Fruit fly (Drosophila melanogaster) whole organism, embryonic: ENCODE results near the gene Prp16.
A peak's percentile ranks its signal among the peaks of the same experiment; 100 is the strongest.

ENCODE experiments used
- Antp ChIP-seq: fragments of 200-800 bp; sonication (Bioruptor generic); optimal IDR thresholded peaks from 3 replicates; lab custom pipeline; 2016; ENCODE audit warnings: missing biosample characterization, missing genetic modification characterization
- Atf3 ChIP-seq: fragments of 200-800 bp; sonication (Bioruptor generic); optimal IDR thresholded peaks from 3 replicates; lab custom pipeline; 2016; ENCODE audit warnings: missing biosample characterization, missing genetic modification characterization
- Atf6 ChIP-seq: fragments of 200-800 bp; sonication (Bioruptor generic); IDR thresholded peaks from 2 replicates; pipeline ENCODE4 v1.3.6; 2022; ENCODE audit warnings: missing biosample characterization, missing genetic modification characterization
- Bdp1 ChIP-seq: fragments of 200-800 bp; sonication (Bioruptor generic); optimal IDR thresholded peaks from 3 replicates; lab custom pipeline; 2016; ENCODE audit warnings: missing biosample characterization, missing genetic modification characterization
- CG10431 ChIP-seq: fragments of 200-800 bp; sonication (Bioruptor generic); optimal IDR thresholded peaks from 3 replicates; lab custom pipeline; 2018; ENCODE audit warnings: missing biosample characterization, mild to moderate bottlenecking, missing genetic modification characterization
- CG11695 ChIP-seq: fragments of 200-800 bp; sonication (Bioruptor generic); IDR thresholded peaks from 3 replicates; pipeline ENCODE4 v1.3.6; 2022; ENCODE audit warnings: missing biosample characterization, missing genetic modification characterization
- CG15011 ChIP-seq: fragments of 200-800 bp; sonication (Bioruptor generic); optimal IDR thresholded peaks from 3 replicates; lab custom pipeline; 2018; ENCODE audit warnings: missing biosample characterization, mild to moderate bottlenecking, missing genetic modification characterization
- CG15073 ChIP-seq: fragments of 200-800 bp; sonication (Bioruptor generic); optimal IDR thresholded peaks from 2 replicates; lab custom pipeline; 2016; ENCODE audit warnings: missing biosample characterization, missing genetic modification characterization
- CG16863 ChIP-seq: fragments of 200-800 bp; sonication (Bioruptor generic); optimal IDR thresholded peaks from 3 replicates; lab custom pipeline; 2016; ENCODE audit warnings: missing biosample characterization, missing genetic modification characterization
- CG17829 ChIP-seq: fragments of 200-800 bp; optimal IDR thresholded peaks from 2 replicates; lab custom pipeline; 2019; ENCODE audit warnings: missing biosample characterization, mild to moderate bottlenecking, missing genetic modification characterization, moderate library complexity
- CG2202 ChIP-seq: fragments of 200-800 bp; sonication (Bioruptor generic); optimal IDR thresholded peaks from 2 replicates; lab custom pipeline; 2018; ENCODE audit warnings: missing biosample characterization, mild to moderate bottlenecking, missing genetic modification characterization
- CG30431 ChIP-seq: fragments of 200-800 bp; sonication (Bioruptor generic); optimal IDR thresholded peaks from 2 replicates; lab custom pipeline; 2017; ENCODE audit warnings: missing biosample characterization, missing genetic modification characterization
- CG3163 ChIP-seq: fragments of 200-800 bp; sonication (Bioruptor generic); optimal IDR thresholded peaks from 3 replicates; lab custom pipeline; 2016; ENCODE audit warnings: missing biosample characterization, missing genetic modification characterization
- CG32772 ChIP-seq: fragments of 200-800 bp; sonication (Bioruptor generic); IDR thresholded peaks from 2 replicates; pipeline ENCODE4 v1.3.6; 2022; ENCODE audit warnings: missing biosample characterization, missing genetic modification characterization
- CG3995 ChIP-seq: fragments of 200-800 bp; sonication (Bioruptor generic); optimal IDR thresholded peaks from 3 replicates; lab custom pipeline; 2016; ENCODE audit warnings: missing biosample characterization, missing genetic modification characterization
- CG43689 ChIP-seq: fragments of 200-800 bp; sonication (Bioruptor generic); IDR thresholded peaks from 2 replicates; pipeline ENCODE4 v1.3.6; 2022; ENCODE audit warnings: missing biosample characterization, missing genetic modification characterization
- CG6854 ChIP-seq: fragments of 200-800 bp; sonication (Bioruptor generic); optimal IDR thresholded peaks from 3 replicates; lab custom pipeline; 2017; ENCODE audit warnings: missing biosample characterization, mild to moderate bottlenecking, missing genetic modification characterization
- CG8089 ChIP-seq: fragments of 200-800 bp; sonication (Bioruptor generic); optimal IDR thresholded peaks from 3 replicates; lab custom pipeline; 2016; ENCODE audit warnings: missing biosample characterization, missing genetic modification characterization
- Drgx ChIP-seq: fragments of 200-800 bp; sonication (Bioruptor generic); IDR thresholded peaks from 2 replicates; pipeline ENCODE4 v1.3.6; 2022; ENCODE audit warnings: missing biosample characterization, missing genetic modification characterization
- HLH4C ChIP-seq: fragments of 200-800 bp; sonication (Bioruptor generic); IDR thresholded peaks from 3 replicates; pipeline ENCODE4 v1.3.6; 2022; ENCODE audit warnings: missing biosample characterization, missing genetic modification characterization; ENCODE audit not compliant: partially characterized antibody
- HLHmδ ChIP-seq: fragments of 200-800 bp; sonication (Bioruptor generic); optimal IDR thresholded peaks from 2 replicates; lab custom pipeline; 2018; ENCODE audit warnings: missing biosample characterization, mild to moderate bottlenecking, missing genetic modification characterization, moderate library complexity
- HmgD ChIP-seq: fragments of 200-800 bp; sonication (Bioruptor generic); optimal IDR thresholded peaks from 3 replicates; lab custom pipeline; 2016; ENCODE audit warnings: missing biosample characterization, missing genetic modification characterization
- Meics ChIP-seq: fragments of 200-800 bp; sonication (Bioruptor generic); optimal IDR thresholded peaks from 2 replicates; lab custom pipeline; 2017; ENCODE audit warnings: missing biosample characterization, mild to moderate bottlenecking, missing genetic modification characterization
- Mrtf ChIP-seq: fragments of 200-800 bp; sonication (Bioruptor generic); IDR thresholded peaks from 3 replicates; pipeline ENCODE4 v1.3.6; 2022; ENCODE audit warnings: missing biosample characterization, missing genetic modification characterization
- Oli ChIP-seq: fragments of 200-800 bp; sonication (Bioruptor generic); optimal IDR thresholded peaks from 2 replicates; lab custom pipeline; 2018; ENCODE audit warnings: missing biosample characterization, mild to moderate bottlenecking, missing genetic modification characterization, moderate library complexity
- Ravus ChIP-seq: fragments of 200-800 bp; sonication (Bioruptor generic); IDR thresholded peaks from 2 replicates; pipeline ENCODE4 v1.3.6; 2022; ENCODE audit warnings: missing biosample characterization, missing genetic modification characterization
- Rx ChIP-seq: fragments of 200-800 bp; sonication (Bioruptor generic); IDR thresholded peaks from 2 replicates; pipeline ENCODE4 v1.3.6; 2022; ENCODE audit warnings: missing biosample characterization, missing genetic modification characterization
- Six4 ChIP-seq: fragments of 200-800 bp; sonication (Bioruptor generic); optimal IDR thresholded peaks from 2 replicates; lab custom pipeline; 2016; ENCODE audit warnings: missing biosample characterization, missing genetic modification characterization
- TFAM ChIP-seq: fragments of 200-800 bp; sonication (Bioruptor generic); optimal IDR thresholded peaks from 2 replicates; lab custom pipeline; 2017; ENCODE audit warnings: missing biosample characterization, missing genetic modification characterization, inconsistent platforms
- ara ChIP-seq: fragments of 200-800 bp; sonication (Bioruptor generic); IDR thresholded peaks from 2 replicates; pipeline ENCODE4 v1.3.6; 2022; ENCODE audit warnings: missing biosample characterization, missing genetic modification characterization
- bbx ChIP-seq: fragments of 200-800 bp; sonication (Bioruptor generic); IDR thresholded peaks from 2 replicates; pipeline ENCODE4 v1.3.6; 2022; ENCODE audit warnings: missing biosample characterization, missing genetic modification characterization; ENCODE audit not compliant: partially characterized antibody
- bsh ChIP-seq, 2 experiments: fragments of 200-800 bp; sonication (Bioruptor generic); optimal IDR thresholded peaks; 2 replicates each; lab custom pipeline; 2017 to 2018; ENCODE audit warnings: mild to moderate bottlenecking in 2 of 2, missing biosample characterization in 2 of 2, missing genetic modification characterization in 2 of 2, moderate library complexity in 1 of 2
- fd3F ChIP-seq: fragments of 200-800 bp; sonication (Bioruptor generic); optimal IDR thresholded peaks from 2 replicates; lab custom pipeline; 2018; ENCODE audit warnings: missing biosample characterization, mild to moderate bottlenecking, missing genetic modification characterization, moderate library complexity
- fd96Cb ChIP-seq: fragments of 200-800 bp; sonication (Bioruptor generic); optimal IDR thresholded peaks from 2 replicates; lab custom pipeline; 2018; ENCODE audit warnings: missing biosample characterization, mild to moderate bottlenecking, missing genetic modification characterization, moderate library complexity
- gcm ChIP-seq: fragments of 200-800 bp; sonication (Bioruptor generic); optimal IDR thresholded peaks from 2 replicates; lab custom pipeline; 2019; ENCODE audit warnings: missing biosample characterization, mild to moderate bottlenecking, missing genetic modification characterization, moderate library complexity
- grau ChIP-seq: fragments of 200-800 bp; optimal IDR thresholded peaks from 3 replicates; lab custom pipeline; 2019; ENCODE audit warnings: missing biosample characterization, mild to moderate bottlenecking, missing genetic modification characterization, moderate library complexity
- hkb ChIP-seq, 2 experiments: fragments of 200-800 bp in 1 of 2; fragments of >200 bp in 1 of 2; sonication (Bioruptor generic) in 1 of 2; IDR thresholded peaks in 1 of 2; optimal IDR thresholded peaks in 1 of 2; 2 replicates each; pipeline versions ENCODE4 v1.3.6 to Lab custom; 2017 to 2022; ENCODE audit warnings: missing biosample characterization in 1 of 2, missing genetic modification characterization in 1 of 2
- insv ChIP-seq, 2 experiments: fragments of 200-800 bp; sonication (Bioruptor generic); optimal IDR thresholded peaks; 3 replicates each; lab custom pipeline; 2016 to 2018; ENCODE audit warnings: missing biosample characterization in 2 of 2, missing genetic modification characterization in 2 of 2
- kni ChIP-seq: fragments of 200-800 bp; sonication (Bioruptor generic); optimal IDR thresholded peaks from 3 replicates; lab custom pipeline; 2017; ENCODE audit warnings: mild to moderate bottlenecking, missing biosample characterization, missing genetic modification reagents, missing genetic modification characterization
- oc ChIP-seq: fragments of 200-800 bp; sonication (Bioruptor generic); optimal IDR thresholded peaks from 2 replicates; lab custom pipeline; 2018; ENCODE audit warnings: missing biosample characterization, mild to moderate bottlenecking, missing genetic modification characterization, moderate library complexity
- run ChIP-seq: fragments of 200-800 bp; sonication (Bioruptor generic); optimal IDR thresholded peaks from 3 replicates; lab custom pipeline; 2018; ENCODE audit warnings: missing biosample characterization, mild to moderate bottlenecking, missing genetic modification characterization
- sens-2 ChIP-seq: fragments of 200-800 bp; sonication (Bioruptor generic); IDR thresholded peaks from 2 replicates; pipeline ENCODE4 v1.3.6; 2022; ENCODE audit warnings: missing biosample characterization, missing genetic modification characterization
- sisA ChIP-seq: fragments of 200-800 bp; sonication (Bioruptor generic); IDR thresholded peaks from 2 replicates; pipeline ENCODE4 v1.3.6; 2022; ENCODE audit warnings: missing biosample characterization, missing genetic modification characterization
- sna ChIP-seq: fragments of 200-800 bp; sonication (Bioruptor generic); IDR thresholded peaks from 2 replicates; pipeline ENCODE4 v1.3.6; 2022; ENCODE audit warnings: missing biosample characterization, missing genetic modification characterization; ENCODE audit not compliant: partially characterized antibody
- so ChIP-seq: fragments of 200-800 bp; sonication (Bioruptor generic); IDR thresholded peaks from 3 replicates; pipeline ENCODE4 v1.3.6; 2022; ENCODE audit warnings: missing biosample characterization, missing genetic modification characterization
- ssp ChIP-seq: fragments of 200-800 bp; sonication (Bioruptor generic); IDR thresholded peaks from 2 replicates; pipeline ENCODE4 v1.3.6; 2022; ENCODE audit warnings: missing biosample characterization, missing genetic modification characterization
- toy ChIP-seq: fragments of 200-800 bp; sonication (Bioruptor generic); IDR thresholded peaks from 2 replicates; pipeline ENCODE4 v1.3.6; 2022; ENCODE audit warnings: missing biosample characterization, missing genetic modification characterization
- tx ChIP-seq: fragments of 200-800 bp; sonication (Bioruptor generic); optimal IDR thresholded peaks from 2 replicates; lab custom pipeline; 2016; ENCODE audit warnings: missing biosample characterization, missing genetic modification characterization
- zf30C ChIP-seq: fragments of 200-800 bp; sonication (Bioruptor generic); optimal IDR thresholded peaks from 3 replicates; lab custom pipeline; 2018; ENCODE audit warnings: missing biosample characterization, mild to moderate bottlenecking, missing genetic modification characterization

The Prp16 gene

dm6 chrX:14242941-14243736 lies 42.0 kb downstream of the Prp16 start, which contains the start of gene CG32599 (continued):
- TF ChIP-seq ssp (GFP tag; lab: Robert Waterston, UW): peak; percentile 72
- TF ChIP-seq Drgx (GFP tag; lab: Robert Waterston, UW): no peak
- no peak for TF ChIP-seq Antp
- peak in 1 of 2 experiments; percentile 87 for TF ChIP-seq insv (GFP tag; optimal IDR thresholded peaks at IDR 0.05; lab: Kevin White, UChicago)
- TF ChIP-seq CG3163 (GFP tag; lab: Kevin White, UChicago): no peak
- TF ChIP-seq tx: no peak
- TF ChIP-seq CG32772 (GFP tag; lab: Robert Waterston, UW): peak; percentile 11; the same call in 1 of the 2 replicates
- no peak; the same call in 1 of the 2 replicates for TF ChIP-seq Ravus (GFP tag; lab: Robert Waterston, UW)
- TF ChIP-seq CG15011 (GFP tag; lab: Kevin White, UChicago): no peak
- no peak for TF ChIP-seq toy (GFP tag; lab: Robert Waterston, UW)
- no peak for TF ChIP-seq CG8089 (GFP tag; lab: Kevin White, UChicago)
- no peak for TF ChIP-seq Six4 (GFP tag; lab: Kevin White, UChicago)
- TF ChIP-seq CG16863 (GFP tag; lab: Kevin White, UChicago): no peak
- TF ChIP-seq CG10431: no peak
- no peak for TF ChIP-seq Atf6 (GFP tag; lab: Robert Waterston, UW)
- TF ChIP-seq CG2202 (tag; lab: Kevin White, UChicago): no peak
- peak; percentile 29 for TF ChIP-seq fd96Cb (tag; lab: Kevin White, UChicago)
- TF ChIP-seq run: no peak
- TF ChIP-seq oc: no peak
- TF ChIP-seq CG30431 (GFP tag; lab: Kevin White, UChicago): no peak
- TF ChIP-seq fd3F (GFP tag; lab: Kevin White, UChicago): no peak
- no peak for TF ChIP-seq kni (GFP tag; lab: Kevin White, UChicago)
- TF ChIP-seq Oli (tag; lab: Kevin White, UChicago): peak; percentile 11
- TF ChIP-seq Mrtf (GFP tag; lab: Robert Waterston, UW): no peak
- no peak for TF ChIP-seq sens-2 (GFP tag; lab: Robert Waterston, UW)
- no peak for TF ChIP-seq HmgD (GFP tag; lab: Kevin White, UChicago)
- TF ChIP-seq zf30C (GFP tag; lab: Kevin White, UChicago): no peak
- no peak for TF ChIP-seq CG6854 (GFP tag; lab: Kevin White, UChicago)
- no peak for TF ChIP-seq CG43689 (GFP tag; lab: Robert Waterston, UW)
- TF ChIP-seq so (GFP tag; lab: Robert Waterston, UW): no peak
- 0 out of 3 replicates have a peak, but pooled peaks have one; percentile 39 for TF ChIP-seq CG11695 (GFP tag; lab: Robert Waterston, UW)
- TF ChIP-seq sisA (GFP tag; lab: Robert Waterston, UW): no peak
- peak; percentile 58; the same call in 1 of the 2 replicates for TF ChIP-seq ara
- TF ChIP-seq bsh (GFP tag; optimal IDR thresholded peaks at IDR 0.05; lab: Kevin White, UChicago): peak in 1 of 2 experiments; percentile 44
- no peak for TF ChIP-seq TFAM (GFP tag; lab: Kevin White, UChicago)
- no peak for TF ChIP-seq hkb (optimal IDR thresholded peaks at IDR 0.05; lab: Kevin White, UChicago)
- TF ChIP-seq hkb (GFP tag; IDR thresholded peaks at IDR 0.05; lab: Robert Waterston, UW): peak; percentile 54
- peak; percentile 44 for TF ChIP-seq CG17829 (tag; lab: Kevin White, UChicago)
- TF ChIP-seq CG3995: peak; percentile 75
- peak; percentile 59 for TF ChIP-seq bbx (GFP tag; lab: Robert Waterston, UW)
- TF ChIP-seq HLHmδ (GFP tag; lab: Kevin White, UChicago): no peak
- TF ChIP-seq HLH4C (GFP tag; lab: Robert Waterston, UW): peak; percentile 81
- peak; percentile 46 for TF ChIP-seq grau (tag; lab: Kevin White, UChicago)
- TF ChIP-seq sna (GFP tag; lab: Robert Waterston, UW): 0 out of 2 replicates have a peak, but pooled peaks have one; percentile 42
- no peak for TF ChIP-seq Atf3 (GFP tag; lab: Kevin White, UChicago)
- TF ChIP-seq gcm (GFP tag; lab: Kevin White, UChicago): no peak
- TF ChIP-seq Meics (GFP tag; lab: Kevin White, UChicago): peak; percentile 20
- no peak for TF ChIP-seq Rx (GFP tag; lab: Robert Waterston, UW)
- no peak for TF ChIP-seq CG15073
- TF ChIP-seq Bdp1 (GFP tag; lab: Kevin White, UChicago): no peak
